Worm (Caenorhabditis elegans): ENCODE measurements around the gene nhr-177.

DNA sequence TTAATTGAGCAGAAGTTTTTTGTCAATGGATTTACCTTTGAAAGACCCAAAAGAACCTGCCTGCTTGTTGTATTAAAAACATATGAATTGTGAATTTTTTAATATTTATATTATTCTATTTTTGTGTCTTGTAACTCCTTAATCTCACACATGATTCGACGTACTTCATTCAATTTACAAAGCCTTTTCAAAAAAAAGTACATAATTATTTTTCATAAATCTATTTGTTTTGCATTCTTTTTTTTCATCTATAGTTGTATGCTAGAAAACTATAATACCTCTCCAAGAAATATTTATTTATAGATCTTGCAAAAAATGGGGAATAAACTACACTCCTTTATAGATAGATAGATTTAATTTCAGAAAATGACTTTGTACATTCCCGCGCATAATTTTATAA lies 8.7 kb downstream of the nhr-177 start, which contains the start of gene nhr-179:
- TF ChIP-seq bed-2 (GFP tag; IDR thresholded peaks at IDR 0.05) (no peak), lin-40 (tag; optimal IDR thresholded peaks at IDR 0.05) (no peak), F23B12.7 (tag; optimal IDR thresholded peaks at IDR 0.05; ENCODE audit: insufficient read depth) (no peak)
